Fruit fly (Drosophila melanogaster): ENCODE data around the gene fz2.
A peak's percentile ranks its signal among the peaks of the same experiment; 100 is the strongest.

DNA sequence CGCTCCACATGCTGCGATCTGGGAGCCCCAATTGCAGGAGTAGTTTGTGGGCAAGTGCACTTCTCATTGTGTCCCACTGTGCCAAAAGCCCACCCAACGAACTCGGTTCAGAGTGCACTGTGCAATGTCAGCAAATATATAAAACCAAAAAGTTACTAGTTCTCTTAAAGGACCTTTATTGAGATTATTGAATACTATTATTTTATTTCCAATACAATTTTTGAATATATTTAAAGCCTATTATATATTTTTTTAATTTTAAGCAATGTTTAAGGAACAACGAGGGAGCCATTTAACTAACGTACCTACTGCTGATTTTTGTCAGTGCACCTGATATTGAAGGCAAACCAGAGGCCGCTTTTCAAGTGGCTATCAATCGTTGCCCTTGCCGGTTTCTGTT is 47.7 kb downstream of the fz2 start:
- TF ChIP-seq CG30431 (GFP tag; optimal IDR thresholded peaks at IDR 0.05) (no peak), Dad (GFP tag; optimal IDR thresholded peaks at IDR 0.05) (no peak), dysf (GFP tag; IDR thresholded peaks at IDR 0.05) (0 out of 3 replicates have a peak, but pooled peaks have one; percentile 6), vnd (GFP tag; IDR thresholded peaks at IDR 0.05; ENCODE audit: partially characterized antibody) (no peak), tap (tag; optimal IDR thresholded peaks at IDR 0.05) (no peak), H15 (GFP tag; IDR thresholded peaks at IDR 0.05) (no peak), CG4282 (GFP tag; optimal IDR thresholded peaks at IDR 0.05) (no peak)
